Worm (Caenorhabditis elegans) whole organism, L4/young adult: ENCODE results near the gene ets-6.

Experiments used
- W03F9.2 ChIP-seq: fragments of 150-350 bp; optimal IDR thresholded peaks from 2 replicates; lab custom pipeline; 2014; ENCODE audit warnings: missing biosample characterization, missing genetic modification characterization
- dao-5 ChIP-seq: sonication (generic microtip); optimal IDR thresholded peaks from 2 replicates; lab custom pipeline; 2016; ENCODE audit warnings: missing genotype, missing genetic modification characterization, moderate library complexity, missing compliant biosample characterization
- him-1 ChIP-seq: sonication (generic microtip); optimal IDR thresholded peaks from 2 replicates; lab custom pipeline; 2016; ENCODE audit warnings: missing genotype, missing genetic modification reagents, missing genetic modification characterization, missing compliant biosample characterization

ets-6 gene

ce11 chrV:7545187-7545586 is 35.2 kb downstream of the ets-6 start, which contains the start of the genes C54F6.19 and nhx-3:
Gene C54F6.19, plus strand, starts transcription at chrV:7545487.
Gene nhx-3, minus strand, starts transcription at chrV:7545523.
- TF ChIP-seq him-1 (tag; lab: Kevin White, UChicago) (no peak), W03F9.2 (tag; lab: Kevin White, UChicago) (no peak), dao-5 (tag; lab: Kevin White, UChicago) (no peak)

DNA sequence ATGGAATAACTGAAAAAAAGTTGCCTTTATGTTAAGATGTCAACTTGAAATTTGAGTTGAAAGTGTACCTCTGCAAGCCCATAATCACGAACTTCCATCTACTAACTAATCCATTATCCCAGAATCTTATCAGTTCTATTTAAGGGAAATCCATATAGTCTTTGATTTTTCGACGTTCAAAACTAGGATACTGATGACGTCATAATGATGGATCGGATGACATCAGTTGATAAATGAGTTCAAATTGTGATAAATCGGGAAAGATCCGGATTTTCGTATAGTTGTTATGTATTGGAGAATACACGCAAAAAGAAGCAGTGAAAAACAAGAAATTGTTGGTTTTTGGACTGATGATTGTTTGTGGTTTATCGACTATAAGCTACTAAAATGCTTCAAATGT is 36.6 kb downstream of the ets-6 start:
- TF ChIP-seq him-1 (tag; lab: Kevin White, UChicago) (no peak), W03F9.2 (tag; lab: Kevin White, UChicago) (no peak), dao-5 (tag; lab: Kevin White, UChicago) (no peak)

- no peak for TF ChIP-seq W03F9.2 (tag; lab: Kevin White, UChicago)
- no peak for TF ChIP-seq him-1 (tag; lab: Kevin White, UChicago)
- TF ChIP-seq dao-5 (tag; lab: Kevin White, UChicago) = no peak
Observed at ce11 chrV:7539015-7539414, 41.3 kb downstream of the ets-6 start, which contains the start of gene srh-268. Gene srh-268, plus strand, starts transcription at chrV:7539315.

DNA sequence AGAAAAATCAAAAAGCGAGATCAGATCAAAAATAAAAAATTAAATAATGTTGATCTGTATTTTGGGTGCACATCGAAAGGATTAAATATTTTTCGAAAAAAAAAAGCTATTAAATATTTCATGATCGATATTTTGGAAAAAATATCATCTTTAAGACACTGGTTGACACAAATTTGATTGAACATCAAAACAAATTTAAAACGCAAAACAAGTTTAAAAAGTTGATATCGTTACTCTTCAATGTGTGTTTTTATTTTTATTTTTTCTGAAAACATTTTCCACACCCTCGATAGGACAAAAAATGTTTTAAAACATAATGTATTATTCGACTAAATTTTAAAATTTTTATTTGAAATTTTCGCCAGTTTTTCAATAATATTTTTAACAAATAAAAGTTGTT is 42.3 kb downstream of the ets-6 start, which contains the start of gene C54F6.12:
Gene C54F6.12 (minus strand): TSS at position 101 of the 400 bp plus-strand sequence.
- TF ChIP-seq him-1 (tag; lab: Kevin White, UChicago) (no peak), W03F9.2 (tag; lab: Kevin White, UChicago) (no peak), dao-5 (tag; lab: Kevin White, UChicago) (no peak)

- no peak for TF ChIP-seq W03F9.2 (tag; lab: Kevin White, UChicago)
- TF ChIP-seq him-1 (tag; lab: Kevin White, UChicago) = no peak
- no peak for TF ChIP-seq dao-5 (tag; lab: Kevin White, UChicago)
Observed at ce11 chrV:7532947-7533346, 47.4 kb downstream of the ets-6 start, which contains the start of gene C54F6.3. Gene C54F6.3, plus strand, starts transcription at chrV:7533247.

ce11 chrV:7529840-7530239 is 50.5 kb downstream of the ets-6 start, which contains the start of gene swt-2:
Gene swt-2, plus strand, starts transcription at chrV:7530140.
- TF ChIP-seq W03F9.2 (tag; lab: Kevin White, UChicago) (no peak), him-1 (tag; lab: Kevin White, UChicago) (no peak), dao-5 (tag; lab: Kevin White, UChicago) (no peak)

ce11 chrV:7528816-7529215 is 51.5 kb downstream of the ets-6 start, which contains the start of gene C54F6.5:
Gene C54F6.5, plus strand, starts transcription at chrV:7529116.
- TF ChIP-seq him-1 (tag; lab: Kevin White, UChicago) (no peak), dao-5 (tag; lab: Kevin White, UChicago) (no peak), W03F9.2 (tag; lab: Kevin White, UChicago) (no peak)
